Worm (Caenorhabditis elegans) whole organism, L2 larva: ENCODE measurements around the gene D1079.1.

Experiments used
- F13H6.1 ChIP-seq: sonication (generic microtip); optimal IDR thresholded peaks from 2 replicates; lab custom pipeline; 2016; ENCODE audit warnings: missing genetic modification characterization, missing compliant biosample characterization
- Y55F3AM.14 ChIP-seq: fragments of 200-800 bp; sonication (Bioruptor generic); optimal IDR thresholded peaks from 2 replicates; lab custom pipeline; 2018; ENCODE audit warnings: mild to moderate bottlenecking, missing genetic modification characterization, missing compliant biosample characterization
- ama-1 ChIP-seq: fragments of 150-350 bp; optimal IDR thresholded peaks from 2 replicates; lab custom pipeline; 2018; ENCODE audit warnings: inconsistent platforms
- blmp-1 ChIP-seq: sonication (generic microtip); optimal IDR thresholded peaks from 2 replicates; lab custom pipeline; 2017; ENCODE audit warnings: missing genetic modification characterization, mild to moderate bottlenecking, missing compliant biosample characterization, antibody characterized with exemption, moderate library complexity; ENCODE audit not compliant: insufficient read depth
- ceh-82 ChIP-seq: fragments of 150-350 bp; optimal IDR thresholded peaks from 2 replicates; lab custom pipeline; 2014; ENCODE audit warnings: missing biosample characterization, missing genetic modification characterization
- crh-2 ChIP-seq: sonication (generic microtip); optimal IDR thresholded peaks from 2 replicates; lab custom pipeline; 2017; ENCODE audit warnings: missing biosample characterization, missing genetic modification characterization
- dmd-4 ChIP-seq: sonication (generic microtip); optimal IDR thresholded peaks from 2 replicates; lab custom pipeline; 2017; ENCODE audit warnings: missing biosample characterization, missing genetic modification characterization
- egl-27 ChIP-seq: sonication (generic microtip); optimal IDR thresholded peaks from 3 replicates; lab custom pipeline; 2017; ENCODE audit warnings: missing biosample characterization, missing genetic modification reagents, missing genetic modification characterization
- elt-1 ChIP-seq: fragments of 150-350 bp; optimal IDR thresholded peaks from 2 replicates; lab custom pipeline; 2014; ENCODE audit warnings: missing biosample characterization, missing genetic modification characterization
- elt-3 ChIP-seq: sonication (generic microtip); optimal IDR thresholded peaks from 2 replicates; lab custom pipeline; 2017; ENCODE audit warnings: missing biosample characterization, missing genetic modification characterization
- gmeb-1 ChIP-seq: fragments of 150-350 bp; optimal IDR thresholded peaks from 2 replicates; lab custom pipeline; 2014; ENCODE audit warnings: missing biosample characterization, missing genetic modification characterization
- lin-13 ChIP-seq: fragments of 150-350 bp; optimal IDR thresholded peaks from 2 replicates; lab custom pipeline; 2014; ENCODE audit warnings: missing biosample characterization, missing genetic modification reagents, missing genetic modification characterization
- lsy-2 ChIP-seq, 2 experiments: fragments of 150-350 bp in 1 of 2; sonication (generic microtip) in 1 of 2; optimal IDR thresholded peaks; 2 replicates each; lab custom pipeline; 2014 to 2017; ENCODE audit warnings: missing biosample characterization in 2 of 2, missing genetic modification characterization in 2 of 2
- mab-5 ChIP-seq: fragments of 150-350 bp; optimal IDR thresholded peaks from 2 replicates; lab custom pipeline; 2014; ENCODE audit warnings: missing biosample characterization, missing genetic modification characterization
- mbf-1 ChIP-seq: sonication (generic microtip); optimal IDR thresholded peaks from 2 replicates; lab custom pipeline; 2017; ENCODE audit warnings: missing biosample characterization, missing genetic modification characterization
- nhr-10 ChIP-seq: sonication (generic microtip); optimal IDR thresholded peaks from 2 replicates; lab custom pipeline; 2017; ENCODE audit warnings: missing biosample characterization, missing genetic modification characterization
- nhr-11 ChIP-seq: fragments of 150-350 bp; optimal IDR thresholded peaks from 2 replicates; lab custom pipeline; 2014; ENCODE audit warnings: missing biosample characterization, missing genetic modification characterization
- nhr-12 ChIP-seq: fragments of 150-350 bp; optimal IDR thresholded peaks from 2 replicates; lab custom pipeline; 2014; ENCODE audit warnings: missing biosample characterization, missing genetic modification characterization
- nhr-129 ChIP-seq: fragments of 150-350 bp; optimal IDR thresholded peaks from 2 replicates; lab custom pipeline; 2014; ENCODE audit warnings: missing biosample characterization, missing genetic modification characterization
- nhr-237 ChIP-seq: fragments of 150-350 bp; optimal IDR thresholded peaks from 2 replicates; lab custom pipeline; 2014; ENCODE audit warnings: missing biosample characterization, missing genetic modification characterization
- nhr-6 ChIP-seq: fragments of 150-350 bp; optimal IDR thresholded peaks from 2 replicates; lab custom pipeline; 2014; ENCODE audit warnings: missing biosample characterization, missing genetic modification characterization
- nhr-77 ChIP-seq: fragments of 150-350 bp; optimal IDR thresholded peaks from 2 replicates; lab custom pipeline; 2014; ENCODE audit warnings: missing biosample characterization, missing genetic modification characterization
- peb-1 ChIP-seq: fragments of 150-350 bp; optimal IDR thresholded peaks from 2 replicates; lab custom pipeline; 2014; ENCODE audit warnings: missing biosample characterization, missing genetic modification characterization
- skn-1 ChIP-seq: sonication (generic microtip); optimal IDR thresholded peaks from 2 replicates; lab custom pipeline; 2017; ENCODE audit warnings: missing biosample characterization, missing genetic modification characterization
- sma-3 ChIP-seq: sonication (generic microtip); optimal IDR thresholded peaks from 2 replicates; lab custom pipeline; 2016; ENCODE audit warnings: missing genetic modification reagents, missing genetic modification characterization, missing compliant biosample characterization
- sma-9 ChIP-seq, 2 experiments: fragments of 150-350 bp in 1 of 2; sonication (generic microtip) in 1 of 2; optimal IDR thresholded peaks; 2 replicates each; lab custom pipeline; 2014 to 2016; ENCODE audit warnings: missing genetic modification characterization in 2 of 2, mild to moderate bottlenecking in 1 of 2, missing biosample characterization in 1 of 2, missing compliant biosample characterization in 1 of 2, missing genetic modification reagents in 1 of 2, moderate library complexity in 1 of 2
- snpc-4 ChIP-seq: fragments of 150-350 bp; optimal IDR thresholded peaks from 2 replicates; lab custom pipeline; 2014; ENCODE audit warnings: missing biosample characterization, missing genetic modification characterization
- unc-39 ChIP-seq: fragments of 150-350 bp; optimal IDR thresholded peaks from 2 replicates; lab custom pipeline; 2014; ENCODE audit warnings: missing biosample characterization, missing genetic modification characterization
- unc-62 ChIP-seq: fragments of 150-350 bp; optimal IDR thresholded peaks from 2 replicates; lab custom pipeline; 2014; ENCODE audit warnings: missing biosample characterization, missing genetic modification reagents, missing genetic modification characterization
- zag-1 ChIP-seq: fragments of 150-350 bp; optimal IDR thresholded peaks from 2 replicates; lab custom pipeline; 2014; ENCODE audit warnings: missing biosample characterization, missing genetic modification characterization
- ztf-1 ChIP-seq: fragments of 200-800 bp; sonication (Bioruptor generic); conservative IDR thresholded peaks from 2 replicates; pipeline ENCODE4 v1.3.6; 2022; ENCODE audit warnings: missing genetic modification characterization, missing compliant biosample characterization
- ztf-11 ChIP-seq: sonication (generic microtip); optimal IDR thresholded peaks from 2 replicates; lab custom pipeline; 2017; ENCODE audit warnings: missing biosample characterization, missing genetic modification characterization
- ztf-4 ChIP-seq: fragments of 150-350 bp; optimal IDR thresholded peaks from 2 replicates; lab custom pipeline; 2014; ENCODE audit warnings: missing biosample characterization, missing genetic modification characterization

The D1079.1 gene

ce11 chrX:4364877-4365276, 38.1 kb upstream of the D1079.1 start, which contains the start of gene F14H12.8:
Gene F14H12.8 (minus strand): TSS chrX:4364977.
- TF ChIP-seq ztf-11 (no peak), egl-27 (tag; lab: Kevin White, UChicago) (no peak), dmd-4 (tag; lab: Kevin White, UChicago) (no peak), ama-1 (lab: Kevin White, UChicago) (no peak), F13H6.1 (tag; lab: Kevin White, UChicago) (no peak)

- TF ChIP-seq nhr-237 (tag; lab: Kevin White, UChicago) (no peak), nhr-129 (tag; lab: Kevin White, UChicago) (no peak), peb-1 (no peak), nhr-77 (tag; lab: Kevin White, UChicago) (no peak), zag-1 (tag; lab: Kevin White, UChicago) (no peak), skn-1 (tag; lab: Kevin White, UChicago) (no peak), nhr-10 (tag; lab: Kevin White, UChicago) (no peak), nhr-6 (tag; lab: Kevin White, UChicago) (no peak), lsy-2 (tag; optimal IDR thresholded peaks at IDR 0.05; lab: Kevin White, UChicago) (no peak), unc-39 (no peak)
Measured at ce11 chrX:4366231-4366630, 36.7 kb upstream of the D1079.1 start, which contains the start of gene R160.3. Gene R160.3 (minus strand): TSS chrX:4366331.

- TF ChIP-seq dmd-4 (tag; lab: Kevin White, UChicago) = no peak
- no peak for TF ChIP-seq sma-3
- TF ChIP-seq lsy-2 (tag; optimal IDR thresholded peaks at IDR 0.05; lab: Kevin White, UChicago) = no peak
- no peak for TF ChIP-seq ztf-4 (tag; lab: Kevin White, UChicago)
- no peak for TF ChIP-seq nhr-11 (tag; lab: Kevin White, UChicago)
- no peak for TF ChIP-seq gmeb-1 (tag; lab: Kevin White, UChicago)
- TF ChIP-seq sma-9 (GFP tag; optimal IDR thresholded peaks at IDR 0.05; lab: Kevin White, UChicago) = no peak
- TF ChIP-seq sma-9 (tag; optimal IDR thresholded peaks at IDR 0.05; lab: Kevin White, UChicago) = no peak
- TF ChIP-seq nhr-10 (tag; lab: Kevin White, UChicago) = no peak
- TF ChIP-seq nhr-77 (tag; lab: Kevin White, UChicago) = no peak
- no peak for TF ChIP-seq elt-3 (tag; lab: Kevin White, UChicago)
Measured at ce11 chrX:4367414-4367813, 35.5 kb upstream of the D1079.1 start, which contains the start of gene R160.10. Gene R160.10 (minus strand): TSS chrX:4367514.

- TF ChIP-seq mbf-1 (tag; lab: Kevin White, UChicago) (no peak), nhr-12 (tag; lab: Kevin White, UChicago) (no peak), skn-1 (tag; lab: Kevin White, UChicago) (no peak), unc-62 (no peak), snpc-4 (tag; lab: Kevin White, UChicago) (no peak), elt-3 (tag; lab: Kevin White, UChicago) (no peak)
Measured at ce11 chrX:4368800-4369199, 34.2 kb upstream of the D1079.1 start, which contains the start of gene R160.4. Gene R160.4 (minus strand): TSS chrX:4368900.

ce11 chrX:4370756-4371155, 32.2 kb upstream of the D1079.1 start, which contains the start of gene R160.5:
Gene R160.5 (minus strand): TSS chrX:4370856.
- no peak for TF ChIP-seq Y55F3AM.14 (GFP tag; lab: Kevin White, UChicago)
- TF ChIP-seq egl-27 (tag; lab: Kevin White, UChicago) = no peak
- TF ChIP-seq lin-13 (GFP tag; lab: Kevin White, UChicago) = no peak
- no peak for TF ChIP-seq ceh-82 (tag; lab: Kevin White, UChicago)
- no peak for TF ChIP-seq nhr-10 (tag; lab: Kevin White, UChicago)
- no peak for TF ChIP-seq nhr-129 (tag; lab: Kevin White, UChicago)
- TF ChIP-seq crh-2 (tag; lab: Kevin White, UChicago) = no peak
- TF ChIP-seq peb-1 = no peak
- no peak for TF ChIP-seq nhr-77 (tag; lab: Kevin White, UChicago)
- no peak for TF ChIP-seq mab-5 (tag; lab: Kevin White, UChicago)
- TF ChIP-seq elt-1 (tag; lab: Kevin White, UChicago) = no peak
- no peak for TF ChIP-seq ztf-1 (GFP tag; lab: Robert Waterston, UW)
- TF ChIP-seq sma-9 (GFP tag; optimal IDR thresholded peaks at IDR 0.05; lab: Kevin White, UChicago) = no peak
- TF ChIP-seq sma-9 (tag; optimal IDR thresholded peaks at IDR 0.05; lab: Kevin White, UChicago) = no peak
- TF ChIP-seq gmeb-1 (tag; lab: Kevin White, UChicago) = no peak
- TF ChIP-seq mbf-1 (tag; lab: Kevin White, UChicago) = no peak
- no peak for TF ChIP-seq nhr-6 (tag; lab: Kevin White, UChicago)
- TF ChIP-seq dmd-4 (tag; lab: Kevin White, UChicago) = no peak
- TF ChIP-seq blmp-1 (tag; lab: Kevin White, UChicago) = no peak
- TF ChIP-seq, all 48 proteins: peak for 0
